Fruit fly (Drosophila melanogaster) whole organism, adult: Measurements from ENCODE around the gene CG3225.
A peak's percentile ranks its signal among the peaks of the same experiment; 100 is the strongest.

Experiments
- CG11617 ChIP-seq: fragments of 200-800 bp; sonication (Bioruptor generic); optimal IDR thresholded peaks from 2 replicates; lab custom pipeline; 2017; ENCODE audit warnings: mild to moderate bottlenecking, missing biosample characterization, missing genetic modification reagents, missing genetic modification characterization
- CG12768 ChIP-seq: fragments of 200-800 bp; sonication (Bioruptor generic); optimal IDR thresholded peaks from 2 replicates; lab custom pipeline; 2017; ENCODE audit warnings: missing biosample characterization, missing genetic modification characterization, mild to moderate bottlenecking, moderate library complexity, missing genetic modification reagents
- CG14711 ChIP-seq: fragments of 200-800 bp; sonication (Bioruptor generic); optimal IDR thresholded peaks from 2 replicates; lab custom pipeline; 2018; ENCODE audit warnings: missing biosample characterization, mild to moderate bottlenecking, missing genetic modification characterization, moderate library complexity
- CG1620 ChIP-seq: fragments of 200-800 bp; sonication (Bioruptor generic); optimal IDR thresholded peaks from 2 replicates; lab custom pipeline; 2016; ENCODE audit warnings: missing biosample characterization, missing genetic modification characterization
- CG33017 ChIP-seq: fragments of 200-800 bp; sonication (Bioruptor generic); optimal IDR thresholded peaks from 2 replicates; lab custom pipeline; 2018; ENCODE audit warnings: missing biosample characterization, mild to moderate bottlenecking, missing genetic modification characterization, moderate library complexity
- CG5204 ChIP-seq: fragments of 200-800 bp; sonication (Bioruptor generic); optimal IDR thresholded peaks from 2 replicates; lab custom pipeline; 2016; ENCODE audit warnings: missing biosample characterization, missing genetic modification characterization
- CG7045 ChIP-seq: fragments of 200-800 bp; sonication (Bioruptor generic); optimal IDR thresholded peaks from 2 replicates; lab custom pipeline; 2017; ENCODE audit warnings: missing biosample characterization, mild to moderate bottlenecking, missing genetic modification characterization
- CG7101 ChIP-seq: fragments of 200-800 bp; sonication (Bioruptor generic); optimal IDR thresholded peaks from 2 replicates; lab custom pipeline; 2018; ENCODE audit warnings: missing biosample characterization, mild to moderate bottlenecking, missing genetic modification characterization, moderate library complexity
- Clk ChIP-seq: fragments of 200-800 bp; sonication (Bioruptor generic); optimal IDR thresholded peaks from 2 replicates; lab custom pipeline; 2017; ENCODE audit warnings: missing biosample characterization, missing genetic modification characterization
- Crg-1 ChIP-seq: fragments of 200-800 bp; sonication (Bioruptor generic); optimal IDR thresholded peaks from 2 replicates; lab custom pipeline; 2016; ENCODE audit warnings: missing biosample characterization, missing genetic modification characterization
- Hr96 ChIP-seq: fragments of 200-800 bp; sonication (Bioruptor generic); optimal IDR thresholded peaks from 2 replicates; lab custom pipeline; 2016; ENCODE audit warnings: missing biosample characterization, missing genetic modification characterization
- Mnt ChIP-seq: fragments of 200-800 bp; sonication (Bioruptor generic); optimal IDR thresholded peaks from 2 replicates; lab custom pipeline; 2016; ENCODE audit warnings: missing biosample characterization, mild to moderate bottlenecking, missing genetic modification characterization
- bab1 ChIP-seq: fragments of 200-800 bp; sonication (Bioruptor generic); optimal IDR thresholded peaks from 3 replicates; lab custom pipeline; 2019; ENCODE audit warnings: missing biosample characterization, mild to moderate bottlenecking, missing genetic modification characterization, moderate library complexity
- cic ChIP-seq: fragments of 200-800 bp; sonication (Bioruptor generic); optimal IDR thresholded peaks from 2 replicates; lab custom pipeline; 2017; ENCODE audit warnings: missing biosample characterization, mild to moderate bottlenecking, missing genetic modification characterization, moderate library complexity
- cnc ChIP-seq, 2 experiments: fragments of >200 bp; optimal IDR thresholded peaks; 2 replicates each; lab custom pipeline; 2017
- kay ChIP-seq: fragments of 200-800 bp; sonication (Bioruptor generic); peaks from one replicate; lab custom pipeline; 2016; ENCODE audit warnings: missing biosample characterization, missing genetic modification characterization, borderline replicate concordance
- ovo ChIP-seq: fragments of 200-800 bp; sonication (Bioruptor generic); optimal IDR thresholded peaks from 2 replicates; lab custom pipeline; 2016; ENCODE audit warnings: missing biosample characterization, missing genetic modification characterization
- pad ChIP-seq: fragments of 200-800 bp; sonication (Bioruptor generic); optimal IDR thresholded peaks from 3 replicates; lab custom pipeline; 2017; ENCODE audit warnings: missing biosample characterization, missing genetic modification characterization, mild to moderate bottlenecking, moderate library complexity, missing genetic modification reagents
- tj ChIP-seq: fragments of 200-800 bp; sonication (Bioruptor generic); optimal IDR thresholded peaks from 3 replicates; lab custom pipeline; 2017; ENCODE audit warnings: missing biosample characterization, mild to moderate bottlenecking, missing genetic modification characterization, moderate library complexity
- toe ChIP-seq: fragments of 200-800 bp; sonication (Bioruptor generic); optimal IDR thresholded peaks from 2 replicates; lab custom pipeline; 2016; ENCODE audit warnings: missing biosample characterization, missing genetic modification characterization

The CG3225 gene

DNA sequence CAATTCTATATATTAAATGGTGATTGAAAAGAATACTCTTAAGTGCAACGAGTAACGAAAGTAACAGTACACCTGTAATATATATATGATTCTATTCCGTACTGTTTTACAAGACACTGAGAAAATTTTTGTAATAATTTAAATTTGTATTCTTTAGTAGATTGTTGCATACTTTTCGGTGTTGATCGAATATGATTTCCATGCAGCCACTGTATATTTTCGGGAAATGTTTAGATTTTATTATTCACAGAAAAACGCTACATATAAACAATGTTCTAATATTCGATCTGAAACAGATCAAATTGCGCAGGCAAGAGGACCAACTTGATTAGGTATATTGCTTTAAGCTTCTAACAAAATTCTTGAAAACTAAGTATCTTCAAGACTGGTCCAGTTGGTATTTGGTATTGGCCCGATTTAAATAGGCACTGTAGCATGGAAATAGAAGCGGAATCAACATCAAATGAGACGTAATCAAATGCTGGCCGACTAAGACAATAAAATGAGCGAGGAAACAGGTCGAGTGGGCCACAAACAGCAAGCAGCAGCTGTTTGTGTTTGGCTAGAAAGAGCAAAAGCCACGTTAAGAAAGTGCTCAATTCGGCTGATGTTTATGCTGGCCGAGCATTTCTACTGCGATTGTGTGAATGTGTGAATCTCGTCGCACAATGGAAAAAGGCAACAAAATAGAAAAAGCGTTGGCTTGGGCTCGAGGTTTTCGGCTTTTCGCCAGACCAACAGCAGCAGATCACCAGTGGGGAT is 5.6 kb downstream of the CG3225 start, which contains the start of gene CG15629:
CG15629 (plus strand) TSS at position 749 of the 762 bp plus-strand sequence.
- peak; percentile 53 for TF ChIP-seq tj (GFP tag; lab: Kevin White, UChicago)
- TF ChIP-seq CG1620 (GFP tag; lab: Kevin White, UChicago) = no peak
- no peak for TF ChIP-seq Crg-1 (GFP tag; lab: Kevin White, UChicago)

DNA sequence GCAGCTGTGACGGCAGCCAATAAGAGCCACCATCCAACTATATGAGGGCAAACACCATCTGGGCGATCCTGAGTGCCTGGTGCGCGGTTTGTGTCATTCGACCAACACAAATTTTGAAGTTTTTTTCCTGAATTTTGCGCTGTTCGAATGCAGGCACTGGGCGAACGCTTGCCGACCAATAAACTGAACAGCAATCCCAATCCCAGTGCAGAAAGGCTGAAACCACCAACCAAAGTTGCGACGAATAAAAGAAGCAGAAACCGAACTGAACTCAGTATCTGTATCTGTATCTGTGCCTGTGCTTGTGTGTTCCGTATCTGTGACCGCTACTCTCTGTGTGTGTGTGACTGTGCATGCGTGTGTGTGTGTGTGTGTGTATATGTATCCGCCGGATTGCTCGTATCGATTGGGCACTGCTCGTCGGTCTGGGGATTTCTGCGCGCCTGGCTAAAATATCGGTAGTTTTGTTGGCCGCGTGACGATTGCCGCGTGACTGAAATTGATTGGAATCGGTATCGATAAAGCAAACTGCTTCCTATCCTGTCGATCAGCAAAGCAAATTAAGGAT is 6.5 kb downstream of the CG3225 start:
- TF ChIP-seq CG5204 (GFP tag; lab: Kevin White, UChicago) (no peak), cnc (optimal IDR thresholded peaks at IDR 0.05; lab: Kevin White, UChicago) (no peak), CG7101 (tag; lab: Kevin White, UChicago) (no peak), CG33017 (tag; lab: Kevin White, UChicago) (no peak), cic (GFP tag; lab: Kevin White, UChicago) (peak; percentile 84), toe (GFP tag; lab: Kevin White, UChicago) (no peak), Clk (GFP tag; lab: Kevin White, UChicago) (peak; percentile 8), Crg-1 (GFP tag; lab: Kevin White, UChicago) (no peak), tj (GFP tag; lab: Kevin White, UChicago) (no peak), ovo (peak; percentile 30), CG1620 (GFP tag; lab: Kevin White, UChicago) (no peak), kay (no peak), Mnt (GFP tag; lab: Kevin White, UChicago) (peak; percentile 85), bab1 (no peak), Hr96 (no peak), CG14711 (no peak), pad (no peak), CG7045 (no peak), CG12768 (GFP tag; lab: Kevin White, UChicago) (peak; percentile 86), CG11617 (GFP tag; lab: Kevin White, UChicago) (peak; percentile 0)

DNA sequence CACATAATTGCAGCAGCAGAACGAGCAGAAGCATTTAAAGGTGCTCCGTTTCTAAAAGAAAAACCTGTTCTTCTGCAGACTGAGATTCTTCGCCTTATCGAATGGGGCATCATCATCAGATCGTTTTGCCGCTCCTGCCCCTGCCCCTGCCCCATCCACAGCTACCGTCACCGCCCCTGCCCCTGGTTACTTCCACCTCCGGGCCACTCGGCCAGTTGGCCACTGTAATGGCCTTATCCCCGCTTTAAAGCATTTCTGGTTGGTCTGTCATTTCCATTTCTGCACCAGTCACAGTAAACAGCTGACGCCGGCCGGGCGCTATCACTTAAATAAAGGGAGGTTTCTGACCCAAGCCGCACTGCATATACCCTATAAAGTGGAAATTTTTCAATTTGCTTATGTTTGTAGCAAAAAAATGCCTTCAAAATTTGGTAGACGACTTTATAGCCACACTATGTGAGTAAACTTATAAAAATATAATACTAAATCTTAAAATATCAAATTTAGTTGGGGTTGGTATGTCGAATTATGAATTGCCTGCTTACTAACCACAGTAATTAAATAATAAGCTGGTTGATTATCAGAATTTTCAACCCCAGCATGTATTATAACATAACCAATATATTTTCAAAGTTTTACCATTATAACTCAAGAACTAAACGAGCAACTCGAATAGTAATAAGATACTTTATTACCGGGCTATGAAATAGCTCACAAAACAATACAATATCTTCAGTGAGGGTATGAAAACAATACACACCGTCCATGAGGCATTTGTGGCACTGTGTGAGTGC is 7.2 kb downstream of the CG3225 start:
- TF ChIP-seq Crg-1 (GFP tag; lab: Kevin White, UChicago) = peak; percentile 5
- peak; percentile 63 for TF ChIP-seq CG7045
- peak; percentile 27 for TF ChIP-seq pad
- peak; percentile 70 for TF ChIP-seq CG5204 (GFP tag; lab: Kevin White, UChicago)
- peak; percentile 11 for TF ChIP-seq CG33017 (tag; lab: Kevin White, UChicago)
- TF ChIP-seq CG11617 (GFP tag; lab: Kevin White, UChicago) = peak; percentile 77
- TF ChIP-seq toe (GFP tag; lab: Kevin White, UChicago) = peak; percentile 37
- TF ChIP-seq CG7101 (tag; lab: Kevin White, UChicago) = peak; percentile 11
- TF ChIP-seq bab1 = no peak
- TF ChIP-seq Mnt (GFP tag; lab: Kevin White, UChicago) = no peak
- peak; percentile 39 for TF ChIP-seq tj (GFP tag; lab: Kevin White, UChicago)
- no peak for TF ChIP-seq cnc (optimal IDR thresholded peaks at IDR 0.05; lab: Kevin White, UChicago)
- TF ChIP-seq Hr96 = peak; percentile 26
- TF ChIP-seq cic (GFP tag; lab: Kevin White, UChicago) = no peak
- TF ChIP-seq kay = peak; percentile 68
- peak; percentile 11 for TF ChIP-seq CG1620 (GFP tag; lab: Kevin White, UChicago)
- TF ChIP-seq CG14711 = peak; percentile 18

DNA sequence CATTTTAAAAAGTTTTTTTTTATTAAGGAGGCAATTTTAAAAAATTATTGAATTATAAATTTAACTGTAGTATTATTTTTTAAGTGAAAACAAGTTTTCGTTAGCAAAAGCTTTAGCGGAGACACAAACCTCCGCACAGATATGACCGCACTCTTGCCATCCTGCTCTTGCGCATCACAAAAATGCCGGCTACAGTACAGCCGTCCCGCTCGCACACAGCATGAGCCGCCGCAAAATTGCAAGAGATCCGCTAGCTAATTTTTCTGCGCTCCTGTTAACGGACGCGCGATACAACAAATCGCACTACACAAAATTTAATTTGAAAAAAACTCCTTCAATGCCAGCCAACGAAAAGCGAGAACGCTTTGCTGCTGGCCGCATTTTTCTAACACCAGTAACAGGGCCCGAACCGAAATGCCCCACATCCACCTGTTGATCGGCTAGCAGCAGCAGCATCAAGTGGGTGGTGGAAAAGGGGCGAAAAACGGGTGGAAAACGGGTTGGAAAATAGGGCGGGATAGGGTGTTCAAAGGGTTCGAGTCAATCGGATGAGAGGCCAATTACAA is 7.9 kb downstream of the CG3225 start:
- TF ChIP-seq CG5204 (GFP tag; lab: Kevin White, UChicago) = peak; percentile 11
- no peak for TF ChIP-seq toe (GFP tag; lab: Kevin White, UChicago)
- TF ChIP-seq Mnt (GFP tag; lab: Kevin White, UChicago) = peak; percentile 94
- peak; percentile 42 for TF ChIP-seq Crg-1 (GFP tag; lab: Kevin White, UChicago)
- TF ChIP-seq tj (GFP tag; lab: Kevin White, UChicago) = no peak
- peak; percentile 47 for TF ChIP-seq CG12768 (GFP tag; lab: Kevin White, UChicago)
- no peak for TF ChIP-seq CG7045
- peak; percentile 54 for TF ChIP-seq CG7101 (tag; lab: Kevin White, UChicago)
- TF ChIP-seq cic (GFP tag; lab: Kevin White, UChicago) = peak; percentile 80
- peak; percentile 33 for TF ChIP-seq pad
- peak; percentile 45 for TF ChIP-seq CG33017 (tag; lab: Kevin White, UChicago)
- TF ChIP-seq cnc (optimal IDR thresholded peaks at IDR 0.05; lab: Kevin White, UChicago) = no peak
- peak; percentile 26 for TF ChIP-seq ovo
- TF ChIP-seq CG11617 (GFP tag; lab: Kevin White, UChicago) = no peak
- peak; percentile 76 for TF ChIP-seq kay
- TF ChIP-seq Clk (GFP tag; lab: Kevin White, UChicago) = no peak
- no peak for TF ChIP-seq CG14711
- no peak for TF ChIP-seq Hr96
- TF ChIP-seq CG1620 (GFP tag; lab: Kevin White, UChicago) = peak; percentile 1
- TF ChIP-seq bab1 = peak; percentile 81
